Worm (Caenorhabditis elegans) whole organism, L2 larva: ENCODE results near the gene C37H5.13.

Source experiments
- C34F6.9 ChIP-seq: fragments of 150-350 bp; optimal IDR thresholded peaks from 2 replicates; lab custom pipeline; 2014; ENCODE audit warnings: missing biosample characterization, missing genetic modification characterization
- F13H6.1 ChIP-seq: sonication (generic microtip); optimal IDR thresholded peaks from 2 replicates; lab custom pipeline; 2016; ENCODE audit warnings: missing genetic modification characterization, missing compliant biosample characterization
- R02D3.7 ChIP-seq: fragments of 150-350 bp; optimal IDR thresholded peaks from 2 replicates; lab custom pipeline; 2014; ENCODE audit warnings: missing biosample characterization, missing genetic modification characterization
- Y55F3AM.14 ChIP-seq: fragments of 200-800 bp; sonication (Bioruptor generic); optimal IDR thresholded peaks from 2 replicates; lab custom pipeline; 2018; ENCODE audit warnings: mild to moderate bottlenecking, missing genetic modification characterization, missing compliant biosample characterization
- ZK546.5 ChIP-seq: sonication (generic microtip); optimal IDR thresholded peaks from 2 replicates; lab custom pipeline; 2017; ENCODE audit warnings: missing biosample characterization, missing genetic modification characterization
- alr-1 ChIP-seq: fragments of 150-350 bp; optimal IDR thresholded peaks from 2 replicates; lab custom pipeline; 2014; ENCODE audit warnings: missing biosample characterization, missing genetic modification characterization
- aly-2 ChIP-seq: fragments of 150-350 bp; optimal IDR thresholded peaks from 2 replicates; lab custom pipeline; 2014; ENCODE audit warnings: missing biosample characterization, missing genetic modification characterization
- ama-1 ChIP-seq: fragments of 150-350 bp; optimal IDR thresholded peaks from 2 replicates; lab custom pipeline; 2018; ENCODE audit warnings: inconsistent platforms
- blmp-1 ChIP-seq: sonication (generic microtip); optimal IDR thresholded peaks from 2 replicates; lab custom pipeline; 2017; ENCODE audit warnings: missing genetic modification characterization, mild to moderate bottlenecking, missing compliant biosample characterization, antibody characterized with exemption, moderate library complexity; ENCODE audit not compliant: insufficient read depth
- ceh-16 ChIP-seq: fragments of 150-350 bp; optimal IDR thresholded peaks from 2 replicates; lab custom pipeline; 2014; ENCODE audit warnings: missing biosample characterization, missing genetic modification characterization
- ceh-82 ChIP-seq: fragments of 150-350 bp; optimal IDR thresholded peaks from 2 replicates; lab custom pipeline; 2014; ENCODE audit warnings: missing biosample characterization, missing genetic modification characterization
- crh-2 ChIP-seq: sonication (generic microtip); optimal IDR thresholded peaks from 2 replicates; lab custom pipeline; 2017; ENCODE audit warnings: missing biosample characterization, missing genetic modification characterization
- dmd-4 ChIP-seq: sonication (generic microtip); optimal IDR thresholded peaks from 2 replicates; lab custom pipeline; 2017; ENCODE audit warnings: missing biosample characterization, missing genetic modification characterization
- egl-27 ChIP-seq: sonication (generic microtip); optimal IDR thresholded peaks from 3 replicates; lab custom pipeline; 2017; ENCODE audit warnings: missing biosample characterization, missing genetic modification reagents, missing genetic modification characterization
- elt-1 ChIP-seq: fragments of 150-350 bp; optimal IDR thresholded peaks from 2 replicates; lab custom pipeline; 2014; ENCODE audit warnings: missing biosample characterization, missing genetic modification characterization
- elt-3 ChIP-seq: sonication (generic microtip); optimal IDR thresholded peaks from 2 replicates; lab custom pipeline; 2017; ENCODE audit warnings: missing biosample characterization, missing genetic modification characterization
- fos-1 ChIP-seq: fragments of 150-350 bp; optimal IDR thresholded peaks from 2 replicates; lab custom pipeline; 2014; ENCODE audit warnings: missing biosample characterization, missing genetic modification characterization
- gmeb-1 ChIP-seq: fragments of 150-350 bp; optimal IDR thresholded peaks from 2 replicates; lab custom pipeline; 2014; ENCODE audit warnings: missing biosample characterization, missing genetic modification characterization
- lin-11 ChIP-seq: fragments of 150-350 bp; sonication (generic microtip); optimal IDR thresholded peaks from 2 replicates; lab custom pipeline; 2014; ENCODE audit warnings: missing biosample characterization, missing genetic modification characterization, inconsistent platforms, mixed read lengths
- lin-13 ChIP-seq: fragments of 150-350 bp; optimal IDR thresholded peaks from 2 replicates; lab custom pipeline; 2014; ENCODE audit warnings: missing biosample characterization, missing genetic modification reagents, missing genetic modification characterization
- lin-39 ChIP-seq: fragments of 150-350 bp; optimal IDR thresholded peaks from 2 replicates; lab custom pipeline; 2014; ENCODE audit warnings: missing biosample characterization, missing genetic modification reagents, missing genetic modification characterization
- lsy-2 ChIP-seq, 2 experiments: fragments of 150-350 bp in 1 of 2; sonication (generic microtip) in 1 of 2; optimal IDR thresholded peaks; 2 replicates each; lab custom pipeline; 2014 to 2017; ENCODE audit warnings: missing biosample characterization in 2 of 2, missing genetic modification characterization in 2 of 2
- mab-5 ChIP-seq: fragments of 150-350 bp; optimal IDR thresholded peaks from 2 replicates; lab custom pipeline; 2014; ENCODE audit warnings: missing biosample characterization, missing genetic modification characterization
- mbf-1 ChIP-seq: sonication (generic microtip); optimal IDR thresholded peaks from 2 replicates; lab custom pipeline; 2017; ENCODE audit warnings: missing biosample characterization, missing genetic modification characterization
- mdl-1 ChIP-seq, 2 experiments: fragments of 150-350 bp in 1 of 2; sonication (generic microtip) in 1 of 2; optimal IDR thresholded peaks; 2 replicates each; lab custom pipeline; 2017; ENCODE audit warnings: missing biosample characterization in 2 of 2, missing genetic modification characterization in 2 of 2
- nhr-10 ChIP-seq: sonication (generic microtip); optimal IDR thresholded peaks from 2 replicates; lab custom pipeline; 2017; ENCODE audit warnings: missing biosample characterization, missing genetic modification characterization
- nhr-11 ChIP-seq: fragments of 150-350 bp; optimal IDR thresholded peaks from 2 replicates; lab custom pipeline; 2014; ENCODE audit warnings: missing biosample characterization, missing genetic modification characterization
- nhr-12 ChIP-seq: fragments of 150-350 bp; optimal IDR thresholded peaks from 2 replicates; lab custom pipeline; 2014; ENCODE audit warnings: missing biosample characterization, missing genetic modification characterization
- nhr-129 ChIP-seq: fragments of 150-350 bp; optimal IDR thresholded peaks from 2 replicates; lab custom pipeline; 2014; ENCODE audit warnings: missing biosample characterization, missing genetic modification characterization
- nhr-21 ChIP-seq: fragments of 150-350 bp; optimal IDR thresholded peaks from 2 replicates; lab custom pipeline; 2014; ENCODE audit warnings: missing biosample characterization, missing genetic modification characterization
- nhr-23 ChIP-seq: fragments of 150-350 bp; optimal IDR thresholded peaks from 2 replicates; lab custom pipeline; 2014; ENCODE audit warnings: missing biosample characterization, missing genetic modification reagents, missing genetic modification characterization
- nhr-237 ChIP-seq: fragments of 150-350 bp; optimal IDR thresholded peaks from 2 replicates; lab custom pipeline; 2014; ENCODE audit warnings: missing biosample characterization, missing genetic modification characterization
- nhr-25 ChIP-seq: fragments of 150-350 bp; sonication (generic microtip); optimal IDR thresholded peaks from 3 replicates; lab custom pipeline; 2014; ENCODE audit warnings: missing biosample characterization, missing genetic modification characterization
- nhr-6 ChIP-seq: fragments of 150-350 bp; optimal IDR thresholded peaks from 2 replicates; lab custom pipeline; 2014; ENCODE audit warnings: missing biosample characterization, missing genetic modification characterization
- nhr-77 ChIP-seq: fragments of 150-350 bp; optimal IDR thresholded peaks from 2 replicates; lab custom pipeline; 2014; ENCODE audit warnings: missing biosample characterization, missing genetic modification characterization
- peb-1 ChIP-seq: fragments of 150-350 bp; optimal IDR thresholded peaks from 2 replicates; lab custom pipeline; 2014; ENCODE audit warnings: missing biosample characterization, missing genetic modification characterization
- sem-4 ChIP-seq: fragments of 150-350 bp; optimal IDR thresholded peaks from 2 replicates; lab custom pipeline; 2014; ENCODE audit warnings: missing biosample characterization, missing genetic modification reagents, missing genetic modification characterization
- skn-1 ChIP-seq: sonication (generic microtip); optimal IDR thresholded peaks from 2 replicates; lab custom pipeline; 2017; ENCODE audit warnings: missing biosample characterization, missing genetic modification characterization
- sma-3 ChIP-seq: sonication (generic microtip); optimal IDR thresholded peaks from 2 replicates; lab custom pipeline; 2016; ENCODE audit warnings: missing genetic modification reagents, missing genetic modification characterization, missing compliant biosample characterization
- sma-9 ChIP-seq, 2 experiments: fragments of 150-350 bp in 1 of 2; sonication (generic microtip) in 1 of 2; optimal IDR thresholded peaks; 2 replicates each; lab custom pipeline; 2014 to 2016; ENCODE audit warnings: missing genetic modification characterization in 2 of 2, mild to moderate bottlenecking in 1 of 2, missing biosample characterization in 1 of 2, missing compliant biosample characterization in 1 of 2, missing genetic modification reagents in 1 of 2, moderate library complexity in 1 of 2
- snpc-4 ChIP-seq: fragments of 150-350 bp; optimal IDR thresholded peaks from 2 replicates; lab custom pipeline; 2014; ENCODE audit warnings: missing biosample characterization, missing genetic modification characterization
- unc-39 ChIP-seq: fragments of 150-350 bp; optimal IDR thresholded peaks from 2 replicates; lab custom pipeline; 2014; ENCODE audit warnings: missing biosample characterization, missing genetic modification characterization
- unc-55 ChIP-seq: fragments of 150-350 bp; sonication (generic microtip); optimal IDR thresholded peaks from 3 replicates; lab custom pipeline; 2014; ENCODE audit warnings: missing biosample characterization, missing genetic modification reagents, missing genetic modification characterization
- unc-62 ChIP-seq: fragments of 150-350 bp; optimal IDR thresholded peaks from 2 replicates; lab custom pipeline; 2014; ENCODE audit warnings: missing biosample characterization, missing genetic modification reagents, missing genetic modification characterization
- zag-1 ChIP-seq: fragments of 150-350 bp; optimal IDR thresholded peaks from 2 replicates; lab custom pipeline; 2014; ENCODE audit warnings: missing biosample characterization, missing genetic modification characterization
- ztf-1 ChIP-seq: fragments of 200-800 bp; sonication (Bioruptor generic); conservative IDR thresholded peaks from 2 replicates; pipeline ENCODE4 v1.3.6; 2022; ENCODE audit warnings: missing genetic modification characterization, missing compliant biosample characterization
- ztf-11 ChIP-seq: sonication (generic microtip); optimal IDR thresholded peaks from 2 replicates; lab custom pipeline; 2017; ENCODE audit warnings: missing biosample characterization, missing genetic modification characterization
- ztf-4 ChIP-seq: fragments of 150-350 bp; optimal IDR thresholded peaks from 2 replicates; lab custom pipeline; 2014; ENCODE audit warnings: missing biosample characterization, missing genetic modification characterization

The C37H5.13 gene

ce11 chrV:4818563-4818962 lies 44.2 kb downstream of the C37H5.13 start, which contains the start of gene ccep-97:
Gene ccep-97 (minus strand): TSS chrV:4818663.
- no peak for TF ChIP-seq mdl-1 (tag; optimal IDR thresholded peaks at IDR 0.05; lab: Kevin White, UChicago)

ce11 chrV:4813825-4814224 lies 48.9 kb downstream of the C37H5.13 start:
- no peak for TF ChIP-seq fos-1 (tag; lab: Kevin White, UChicago)
- TF ChIP-seq nhr-129 (tag; lab: Kevin White, UChicago) = no peak
- no peak for TF ChIP-seq ceh-16 (tag; lab: Kevin White, UChicago)
- TF ChIP-seq blmp-1 (tag; lab: Kevin White, UChicago) = no peak
- no peak for TF ChIP-seq alr-1 (tag; lab: Kevin White, UChicago)
- TF ChIP-seq dmd-4 = no peak
- TF ChIP-seq sem-4 (tag; lab: Kevin White, UChicago) = no peak
- no peak for TF ChIP-seq F13H6.1
- TF ChIP-seq snpc-4 (tag; lab: Kevin White, UChicago) = no peak
- TF ChIP-seq nhr-23 (tag; lab: Kevin White, UChicago) = no peak
- no peak for TF ChIP-seq ztf-1

ce11 chrV:4810653-4811052 lies 52.1 kb downstream of the C37H5.13 start:
- TF ChIP-seq nhr-21 (tag; lab: Kevin White, UChicago) = no peak
- no peak for TF ChIP-seq egl-27 (tag; lab: Kevin White, UChicago)
- TF ChIP-seq sem-4 (tag; lab: Kevin White, UChicago) = no peak
- TF ChIP-seq ztf-11 (tag; lab: Kevin White, UChicago) = no peak
- TF ChIP-seq mbf-1 = no peak
- no peak for TF ChIP-seq sma-9 (GFP tag; optimal IDR thresholded peaks at IDR 0.05; lab: Kevin White, UChicago)
- no peak for TF ChIP-seq sma-9 (tag; optimal IDR thresholded peaks at IDR 0.05; lab: Kevin White, UChicago)
- no peak for TF ChIP-seq nhr-10 (tag; lab: Kevin White, UChicago)
- no peak for TF ChIP-seq nhr-23 (tag; lab: Kevin White, UChicago)
- peak; percentile 76 for TF ChIP-seq C34F6.9
- no peak for TF ChIP-seq sma-3 (GFP tag; lab: Kevin White, UChicago)
- no peak for TF ChIP-seq skn-1 (tag; lab: Kevin White, UChicago)
- TF ChIP-seq ZK546.5 = no peak
- no peak for TF ChIP-seq gmeb-1 (tag; lab: Kevin White, UChicago)
- no peak for TF ChIP-seq snpc-4 (tag; lab: Kevin White, UChicago)
- no peak for TF ChIP-seq blmp-1 (tag; lab: Kevin White, UChicago)
- TF ChIP-seq alr-1 (tag; lab: Kevin White, UChicago) = no peak
- no peak for TF ChIP-seq nhr-6
- peak; percentile 8 for TF ChIP-seq crh-2 (tag; lab: Kevin White, UChicago)
- peak; percentile 67 for TF ChIP-seq nhr-129 (tag; lab: Kevin White, UChicago)
- TF ChIP-seq aly-2 (tag; lab: Kevin White, UChicago) = no peak
- no peak for TF ChIP-seq nhr-12
- TF ChIP-seq nhr-77 (tag; lab: Kevin White, UChicago) = no peak
- TF ChIP-seq mab-5 (tag; lab: Kevin White, UChicago) = no peak
- peak; percentile 49 for TF ChIP-seq F13H6.1
- TF ChIP-seq nhr-25 = no peak
- no peak for TF ChIP-seq ztf-4 (tag; lab: Kevin White, UChicago)
- TF ChIP-seq dmd-4 = no peak
- TF ChIP-seq unc-55 = peak; percentile 81
- no peak for TF ChIP-seq ceh-82 (tag; lab: Kevin White, UChicago)
- TF ChIP-seq ztf-1 = no peak
- TF ChIP-seq peb-1 (tag; lab: Kevin White, UChicago) = no peak
- TF ChIP-seq nhr-237 (tag; lab: Kevin White, UChicago) = no peak
- no peak for TF ChIP-seq lin-39
- TF ChIP-seq nhr-11 (tag; lab: Kevin White, UChicago) = no peak
- no peak for TF ChIP-seq mdl-1 (tag; optimal IDR thresholded peaks at IDR 0.05; lab: Kevin White, UChicago)
- no peak for TF ChIP-seq fos-1 (tag; lab: Kevin White, UChicago)
- peak; percentile 41 for TF ChIP-seq lin-11 (tag; lab: Kevin White, UChicago)
- TF ChIP-seq ama-1 (lab: Kevin White, UChicago) = no peak
- TF ChIP-seq R02D3.7 (tag; lab: Kevin White, UChicago) = no peak
- TF ChIP-seq unc-39 = no peak
- no peak for TF ChIP-seq ceh-16 (tag; lab: Kevin White, UChicago)
- peak in 1 of 2 experiments; percentile 55 for TF ChIP-seq lsy-2 (tag; optimal IDR thresholded peaks at IDR 0.05; lab: Kevin White, UChicago)
- TF ChIP-seq unc-62 = no peak
- TF ChIP-seq zag-1 = peak; percentile 59
- TF ChIP-seq elt-3 (tag; lab: Kevin White, UChicago) = no peak
- TF ChIP-seq elt-1 = no peak
- peak; percentile 31 for TF ChIP-seq Y55F3AM.14 (GFP tag; lab: Kevin White, UChicago)
- peak; percentile 48 for TF ChIP-seq lin-13
